Fruit fly (Drosophila melanogaster) whole organism, adult: ENCODE data around the gene Sdic4.

Experiments used
- CG11617 ChIP-seq: fragments of 200-800 bp; sonication (Bioruptor generic); optimal IDR thresholded peaks from 2 replicates; lab custom pipeline; 2017; ENCODE audit warnings: mild to moderate bottlenecking, missing biosample characterization, missing genetic modification reagents, missing genetic modification characterization
- CG14711 ChIP-seq: fragments of 200-800 bp; sonication (Bioruptor generic); optimal IDR thresholded peaks from 2 replicates; lab custom pipeline; 2018; ENCODE audit warnings: missing biosample characterization, mild to moderate bottlenecking, missing genetic modification characterization, moderate library complexity
- CG1620 ChIP-seq: fragments of 200-800 bp; sonication (Bioruptor generic); optimal IDR thresholded peaks from 2 replicates; lab custom pipeline; 2016; ENCODE audit warnings: missing biosample characterization, missing genetic modification characterization
- CG7045 ChIP-seq: fragments of 200-800 bp; sonication (Bioruptor generic); optimal IDR thresholded peaks from 2 replicates; lab custom pipeline; 2017; ENCODE audit warnings: missing biosample characterization, mild to moderate bottlenecking, missing genetic modification characterization
- CG7101 ChIP-seq: fragments of 200-800 bp; sonication (Bioruptor generic); optimal IDR thresholded peaks from 2 replicates; lab custom pipeline; 2018; ENCODE audit warnings: missing biosample characterization, mild to moderate bottlenecking, missing genetic modification characterization, moderate library complexity
- bab1 ChIP-seq: fragments of 200-800 bp; sonication (Bioruptor generic); optimal IDR thresholded peaks from 3 replicates; lab custom pipeline; 2019; ENCODE audit warnings: missing biosample characterization, mild to moderate bottlenecking, missing genetic modification characterization, moderate library complexity
- cic ChIP-seq: fragments of 200-800 bp; sonication (Bioruptor generic); optimal IDR thresholded peaks from 2 replicates; lab custom pipeline; 2017; ENCODE audit warnings: missing biosample characterization, mild to moderate bottlenecking, missing genetic modification characterization, moderate library complexity
- cnc ChIP-seq, 2 experiments: fragments of >200 bp; optimal IDR thresholded peaks; 2 replicates each; lab custom pipeline; 2017
- kay ChIP-seq: fragments of 200-800 bp; sonication (Bioruptor generic); peaks from one replicate; lab custom pipeline; 2016; ENCODE audit warnings: missing biosample characterization, missing genetic modification characterization, borderline replicate concordance
- ovo ChIP-seq: fragments of 200-800 bp; sonication (Bioruptor generic); optimal IDR thresholded peaks from 2 replicates; lab custom pipeline; 2016; ENCODE audit warnings: missing biosample characterization, missing genetic modification characterization
- tj ChIP-seq: fragments of 200-800 bp; sonication (Bioruptor generic); optimal IDR thresholded peaks from 3 replicates; lab custom pipeline; 2017; ENCODE audit warnings: missing biosample characterization, mild to moderate bottlenecking, missing genetic modification characterization, moderate library complexity

DNA sequence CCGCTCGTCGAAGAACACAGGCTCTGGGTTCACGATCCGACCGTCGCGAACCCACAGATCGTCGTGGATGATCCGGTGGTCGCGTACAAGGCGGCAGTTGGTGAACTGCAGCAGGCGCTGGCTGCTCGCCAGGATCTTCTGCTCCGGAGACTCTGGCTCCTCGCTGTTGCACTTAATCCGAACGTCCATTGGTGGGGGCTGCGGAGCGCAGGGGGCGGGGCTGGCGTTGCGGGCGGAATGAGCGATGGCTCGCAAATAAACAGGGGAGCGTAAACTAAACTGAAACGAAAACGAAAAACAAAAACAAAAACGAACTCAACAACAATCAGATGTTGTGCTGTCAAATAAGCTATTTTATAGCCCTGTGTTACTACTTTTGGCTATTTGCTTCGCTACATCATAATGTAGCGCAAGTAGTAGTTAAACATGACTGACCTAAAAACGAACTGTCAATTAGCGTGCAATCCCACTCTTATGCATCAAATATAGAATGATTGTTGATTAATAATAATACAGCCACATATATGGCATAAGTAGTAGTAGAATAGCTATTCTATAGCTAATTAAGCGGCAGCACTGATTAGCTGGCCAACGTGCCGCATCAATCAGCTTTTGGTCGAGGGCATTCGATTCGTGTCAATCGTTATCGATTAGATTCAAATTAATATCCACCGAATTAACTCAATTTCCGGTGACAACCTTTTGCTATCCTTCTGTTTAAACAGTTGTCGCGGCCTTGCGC is 32.2 kb upstream of the Sdic4 start, which contains the start of gene CG17065:
- TF ChIP-seq bab1, result peak; percentile 26
- no peak for TF ChIP-seq kay
- no peak for TF ChIP-seq cnc (optimal IDR thresholded peaks at IDR 0.05; lab: Kevin White, UChicago)
- no peak for TF ChIP-seq CG14711 (tag; lab: Kevin White, UChicago)
- no peak for TF ChIP-seq cic (GFP tag; lab: Kevin White, UChicago)
- no peak for TF ChIP-seq CG11617 (GFP tag; lab: Kevin White, UChicago)
- TF ChIP-seq CG7045 (GFP tag; lab: Kevin White, UChicago), result no peak
- no peak for TF ChIP-seq CG1620 (GFP tag; lab: Kevin White, UChicago)
- peak; percentile 18 for TF ChIP-seq CG7101 (tag; lab: Kevin White, UChicago)
- no peak for TF ChIP-seq tj (GFP tag; lab: Kevin White, UChicago)
- peak; percentile 0 for TF ChIP-seq ovo
